Fruit fly (Drosophila melanogaster): ENCODE data around the gene CG18809.

- TF ChIP-seq CG9817 (tag; optimal IDR thresholded peaks at IDR 0.05) (no peak), Scr (GFP tag; IDR thresholded peaks at IDR 0.05; ENCODE audit: partially characterized antibody) (no peak), caup (GFP tag; optimal IDR thresholded peaks at IDR 0.05; ENCODE audit: severe bottlenecking) (no peak), B-H1 (GFP tag; IDR thresholded peaks at IDR 0.05) (no peak), CG18011 (GFP tag; optimal IDR thresholded peaks at IDR 0.05) (no peak), CG4282 (GFP tag; optimal IDR thresholded peaks at IDR 0.05) (no peak)
These were observed 38.7 kb upstream of the CG18809 start for dm6 chrX:19782736-19783325.

Measured in whole organism, embryonic.